Fruit fly (Drosophila melanogaster) whole organism, adult: Measurements from ENCODE around the gene Veneno.

ENCODE experiments used
- CG14711 ChIP-seq: fragments of 200-800 bp; sonication (Bioruptor generic); optimal IDR thresholded peaks from 2 replicates; lab custom pipeline; 2018; ENCODE audit warnings: missing biosample characterization, mild to moderate bottlenecking, missing genetic modification characterization, moderate library complexity
- CG1620 ChIP-seq: fragments of 200-800 bp; sonication (Bioruptor generic); optimal IDR thresholded peaks from 2 replicates; lab custom pipeline; 2016; ENCODE audit warnings: missing biosample characterization, missing genetic modification characterization
- CG5204 ChIP-seq: fragments of 200-800 bp; sonication (Bioruptor generic); optimal IDR thresholded peaks from 2 replicates; lab custom pipeline; 2016; ENCODE audit warnings: missing biosample characterization, missing genetic modification characterization
- CG7101 ChIP-seq: fragments of 200-800 bp; sonication (Bioruptor generic); optimal IDR thresholded peaks from 2 replicates; lab custom pipeline; 2018; ENCODE audit warnings: missing biosample characterization, mild to moderate bottlenecking, missing genetic modification characterization, moderate library complexity
- Clk ChIP-seq: fragments of 200-800 bp; sonication (Bioruptor generic); optimal IDR thresholded peaks from 2 replicates; lab custom pipeline; 2017; ENCODE audit warnings: missing biosample characterization, missing genetic modification characterization
- Crg-1 ChIP-seq: fragments of 200-800 bp; sonication (Bioruptor generic); optimal IDR thresholded peaks from 2 replicates; lab custom pipeline; 2016; ENCODE audit warnings: missing biosample characterization, missing genetic modification characterization
- Mnt ChIP-seq: fragments of 200-800 bp; sonication (Bioruptor generic); optimal IDR thresholded peaks from 2 replicates; lab custom pipeline; 2016; ENCODE audit warnings: missing biosample characterization, mild to moderate bottlenecking, missing genetic modification characterization
- cnc ChIP-seq, 2 experiments: fragments of >200 bp; optimal IDR thresholded peaks; 2 replicates each; lab custom pipeline; 2017
- tj ChIP-seq: fragments of 200-800 bp; sonication (Bioruptor generic); optimal IDR thresholded peaks from 3 replicates; lab custom pipeline; 2017; ENCODE audit warnings: missing biosample characterization, mild to moderate bottlenecking, missing genetic modification characterization, moderate library complexity

dm6 chr3R:8357372-8357992, 4.9 kb downstream of the Veneno start:
- no peak for TF ChIP-seq tj (GFP tag; lab: Kevin White, UChicago)
- TF ChIP-seq CG14711 (tag; lab: Kevin White, UChicago): no peak
- no peak for TF ChIP-seq CG5204 (GFP tag; lab: Kevin White, UChicago)
- TF ChIP-seq CG7101: no peak
- TF ChIP-seq Clk: no peak
- TF ChIP-seq Mnt: no peak
- TF ChIP-seq Crg-1 (GFP tag; lab: Kevin White, UChicago): no peak
- TF ChIP-seq cnc (optimal IDR thresholded peaks at IDR 0.05; lab: Kevin White, UChicago): no peak
- no peak for TF ChIP-seq CG1620 (GFP tag; lab: Kevin White, UChicago)
